Fruit fly (Drosophila melanogaster) whole organism, embryonic: ENCODE measurements around the gene Rab35.

Experiments
- Bgb ChIP-seq: fragments of 200-800 bp; sonication (Bioruptor generic); IDR thresholded peaks from 2 replicates; pipeline ENCODE4 v1.3.6; 2022; ENCODE audit warnings: missing biosample characterization, missing genetic modification characterization; ENCODE audit not compliant: partially characterized antibody
- CG12219 ChIP-seq: fragments of 200-800 bp; sonication (Bioruptor generic); optimal IDR thresholded peaks from 3 replicates; lab custom pipeline; 2018; ENCODE audit warnings: missing biosample characterization, mild to moderate bottlenecking, missing genetic modification characterization
- CG3065 ChIP-seq: fragments of 200-800 bp; sonication (Bioruptor generic); optimal IDR thresholded peaks from 2 replicates; lab custom pipeline; 2016; ENCODE audit warnings: missing biosample characterization, missing genetic modification characterization
- CG3163 ChIP-seq: fragments of 200-800 bp; sonication (Bioruptor generic); optimal IDR thresholded peaks from 3 replicates; lab custom pipeline; 2016; ENCODE audit warnings: missing biosample characterization, missing genetic modification characterization
- CG34422 ChIP-seq: fragments of 200-800 bp; sonication (Bioruptor generic); IDR thresholded peaks from 3 replicates; pipeline ENCODE4 v1.3.6; 2022; ENCODE audit warnings: missing biosample characterization, missing genetic modification characterization
- CG4424 ChIP-seq: fragments of 200-800 bp; sonication (Bioruptor generic); optimal IDR thresholded peaks from 3 replicates; lab custom pipeline; 2016; ENCODE audit warnings: missing biosample characterization, missing genetic modification characterization
- CG5245 ChIP-seq: fragments of 200-800 bp; sonication (Bioruptor generic); optimal IDR thresholded peaks from 3 replicates; lab custom pipeline; 2016; ENCODE audit warnings: missing biosample characterization, missing genetic modification characterization
- CG6654 ChIP-seq: fragments of 200-800 bp; sonication (Bioruptor generic); optimal IDR thresholded peaks from 2 replicates; lab custom pipeline; 2017; ENCODE audit warnings: missing biosample characterization, mild to moderate bottlenecking, missing genetic modification characterization
- CG9437 ChIP-seq: fragments of 200-800 bp; sonication (Bioruptor generic); optimal IDR thresholded peaks from 2 replicates; lab custom pipeline; 2018; ENCODE audit warnings: missing biosample characterization, mild to moderate bottlenecking, missing genetic modification characterization
- CG9817 ChIP-seq: fragments of 200-800 bp; sonication (Bioruptor generic); optimal IDR thresholded peaks from 2 replicates; lab custom pipeline; 2018; ENCODE audit warnings: missing biosample characterization, mild to moderate bottlenecking, missing genetic modification characterization, moderate library complexity
- caup ChIP-seq: fragments of 200-800 bp; sonication (Bioruptor generic); optimal IDR thresholded peaks from 3 replicates; lab custom pipeline; 2017; ENCODE audit warnings: missing biosample characterization, mild to moderate bottlenecking, missing genetic modification characterization, moderate library complexity; ENCODE audit not compliant: severe bottlenecking

- TF ChIP-seq CG9817 (tag; lab: Kevin White, UChicago) (no peak), CG3163 (GFP tag; lab: Kevin White, UChicago) (no peak), CG6654 (GFP tag; lab: Kevin White, UChicago) (no peak), Bgb (GFP tag; lab: Robert Waterston, UW) (no peak), CG3065 (no peak), caup (no peak), CG4424 (no peak), CG5245 (GFP tag; lab: Kevin White, UChicago) (no peak), CG9437 (GFP tag; lab: Kevin White, UChicago) (no peak), CG34422 (no peak), CG12219 (GFP tag; lab: Kevin White, UChicago) (no peak)
Measured at dm6 chrX:20130486-20130885, 29.2 kb downstream of the Rab35 start.
